Worm (Caenorhabditis elegans) whole organism, L4/young adult: ENCODE data around the gene srh-56.

Source experiments
- W03F9.2 ChIP-seq: fragments of 150-350 bp; optimal IDR thresholded peaks from 2 replicates; lab custom pipeline; 2014; ENCODE audit warnings: missing biosample characterization, missing genetic modification characterization
- dao-5 ChIP-seq: sonication (generic microtip); optimal IDR thresholded peaks from 2 replicates; lab custom pipeline; 2016; ENCODE audit warnings: missing genotype, missing genetic modification characterization, moderate library complexity, missing compliant biosample characterization
- him-1 ChIP-seq: sonication (generic microtip); optimal IDR thresholded peaks from 2 replicates; lab custom pipeline; 2016; ENCODE audit warnings: missing genotype, missing genetic modification reagents, missing genetic modification characterization, missing compliant biosample characterization

- TF ChIP-seq W03F9.2 (tag; lab: Kevin White, UChicago) (no peak), him-1 (tag; lab: Kevin White, UChicago) (no peak), dao-5 (tag; lab: Kevin White, UChicago) (no peak)
These were observed 31.4 kb upstream of the srh-56 start, which contains the start of gene srg-61 for ce11 chrV:2740228-2740627.
